Fruit fly (Drosophila melanogaster): ENCODE results near the gene Ctl2.

The Ctl2 gene

dm6 chr3R:29122817-29123611 lies at the start of gene Ctl2, which contains the start of gene yem (continued):
- TF ChIP-seq CG12155 (GFP tag; optimal IDR thresholded peaks at IDR 0.05): peak; percentile 83
- TF ChIP-seq CG7839 (tag; optimal IDR thresholded peaks at IDR 0.05): peak; percentile 59
- peak; percentile 67; the same call in 1 of the 2 replicates for TF ChIP-seq CG6272 (GFP tag; IDR thresholded peaks at IDR 0.05)
- peak; percentile 77 for TF ChIP-seq CG1792 (GFP tag; optimal IDR thresholded peaks at IDR 0.05)
- TF ChIP-seq amos (GFP tag; IDR thresholded peaks at IDR 0.05; ENCODE audit: partially characterized antibody): peak; percentile 40; the same call in 1 of the 2 replicates
- TF ChIP-seq Meics (GFP tag; optimal IDR thresholded peaks at IDR 0.05): peak; percentile 77
- TF ChIP-seq Pdp1 (GFP tag; optimal IDR thresholded peaks at IDR 0.05): peak; percentile 84 to 88
- peak; percentile 11 for TF ChIP-seq Hey (tag; optimal IDR thresholded peaks at IDR 0.05)
- TF ChIP-seq Fer2 (tag; optimal IDR thresholded peaks at IDR 0.05): no peak
- no peak for TF ChIP-seq CkIIα-i1 (GFP tag; IDR thresholded peaks at IDR 0.05)
- peak; percentile 84 for TF ChIP-seq tin (GFP tag; optimal IDR thresholded peaks at IDR 0.05)
- peak; percentile 67 for TF ChIP-seq da (GFP tag; optimal IDR thresholded peaks at IDR 0.05)
- TF ChIP-seq CG4360 (GFP tag; IDR thresholded peaks at IDR 0.05): no peak
- peak; percentile 41 for TF ChIP-seq CG8388 (GFP tag; optimal IDR thresholded peaks at IDR 0.05)
- TF ChIP-seq Opbp (GFP tag; IDR thresholded peaks at IDR 0.05; ENCODE audit: partially characterized antibody): peak; percentile 35; the same call in 2 of the 3 replicates
- peak; percentile 93 for TF ChIP-seq zfh2 (GFP tag; optimal IDR thresholded peaks at IDR 0.05)
- TF ChIP-seq chn (GFP tag; optimal IDR thresholded peaks at IDR 0.05): peak; percentile 76
- peak; percentile 40 for TF ChIP-seq zen (tag; optimal IDR thresholded peaks at IDR 0.05)
- no peak for TF ChIP-seq fru (optimal IDR thresholded peaks at IDR 0.05)
- no peak for TF ChIP-seq org-1 (GFP tag; optimal IDR thresholded peaks at IDR 0.05)
- TF ChIP-seq CG17568 (GFP tag; optimal IDR thresholded peaks at IDR 0.05): no peak
- peak; percentile 81 for TF ChIP-seq bab2 (GFP tag; optimal IDR thresholded peaks at IDR 0.05)
- TF ChIP-seq CG12769 (tag; optimal IDR thresholded peaks at IDR 0.05): peak; percentile 48
- no peak for TF ChIP-seq CG17912 (GFP tag; optimal IDR thresholded peaks at IDR 0.05)
- 0 out of 2 replicates have a peak, but pooled peaks have one; percentile 50 for TF ChIP-seq ara (GFP tag; IDR thresholded peaks at IDR 0.05)
- TF ChIP-seq Dp (GFP tag; optimal IDR thresholded peaks at IDR 0.05): peak; percentile 11
- TF ChIP-seq CG9727 (GFP tag; optimal IDR thresholded peaks at IDR 0.05): peak; percentile 73
- peak; percentile 41 for TF ChIP-seq CG4328 (GFP tag; optimal IDR thresholded peaks at IDR 0.05)
- TF ChIP-seq CG15601 (tag; optimal IDR thresholded peaks at IDR 0.05): peak; percentile 43
- TF ChIP-seq schlank (tag; optimal IDR thresholded peaks at IDR 0.05): no peak
- TF ChIP-seq br (optimal IDR thresholded peaks at IDR 0.05): no peak
- TF ChIP-seq CG8765 (GFP tag; IDR thresholded peaks at IDR 0.05): 0 out of 2 replicates have a peak, but pooled peaks have one; percentile 7
- TF ChIP-seq trem (tag; optimal IDR thresholded peaks at IDR 0.05): peak; percentile 48
- 0 out of 2 replicates have a peak, but pooled peaks have one; percentile 20 for TF ChIP-seq CG10321 (GFP tag; IDR thresholded peaks at IDR 0.05)
- peak; percentile 95 for TF ChIP-seq CG7357 (GFP tag; IDR thresholded peaks at IDR 0.05)
- peak; percentile 25 for TF ChIP-seq cwo (GFP tag; optimal IDR thresholded peaks at IDR 0.05)
- TF ChIP-seq trh (GFP tag; optimal IDR thresholded peaks at IDR 0.05): peak; percentile 75
- peak; percentile 71 for TF ChIP-seq CG17802 (tag; optimal IDR thresholded peaks at IDR 0.05)
- peak; percentile 42 for TF ChIP-seq CG14965 (GFP tag; optimal IDR thresholded peaks at IDR 0.05; ENCODE audit: borderline replicate concordance)
- TF ChIP-seq tap (tag; optimal IDR thresholded peaks at IDR 0.05): peak; percentile 3
- peak; percentile 72 for TF ChIP-seq CG3163 (GFP tag; optimal IDR thresholded peaks at IDR 0.05)
- TF ChIP-seq Antp (GFP tag; optimal IDR thresholded peaks at IDR 0.05): peak; percentile 70
- peak; percentile 28 for TF ChIP-seq CG10462 (GFP tag; optimal IDR thresholded peaks at IDR 0.05)
- TF ChIP-seq stwl (tag; optimal IDR thresholded peaks at IDR 0.05): peak; percentile 51
- peak; percentile 91 for TF ChIP-seq pho (GFP tag; optimal IDR thresholded peaks at IDR 0.05)
- TF ChIP-seq gsb-n (tag; optimal IDR thresholded peaks at IDR 0.05): peak; percentile 35
- TF ChIP-seq odd (GFP tag; optimal IDR thresholded peaks at IDR 0.05): no peak
- TF ChIP-seq ssp (GFP tag; IDR thresholded peaks at IDR 0.05): peak; percentile 79
- peak; percentile 51 for TF ChIP-seq CG10147 (GFP tag; optimal IDR thresholded peaks at IDR 0.05)
